Fruit fly (Drosophila melanogaster) S2 (cell line): ENCODE data around the gene CG10357.

Experiments used
- CG8478 ChIP-seq: fragments of >200 bp; optimal IDR thresholded peaks from 2 replicates; lab custom pipeline; 2018
- CTCF ChIP-seq, 2 experiments: fragments of >200 bp; optimal IDR thresholded peaks; 2 replicates each; lab custom pipeline; 2018

- TF ChIP-seq CG8478 (lab: Kevin White, UChicago) (no peak), CTCF (optimal IDR thresholded peaks at IDR 0.05; lab: Kevin White, UChicago) (no peak)
These were observed 25.7 kb downstream of the CG10357 start for dm6 chr3L:3640916-3641315.
